Worm (Caenorhabditis elegans): ENCODE results near the gene Y53G8AM.8.

Y53G8AM.8 gene

ce11 chrIII:3278610-3279009 is at the start of gene Y53G8AM.8:
Y53G8AM.8 (minus strand) TSS chrIII:3278710.
- no peak for TF ChIP-seq unc-62 (GFP tag; optimal IDR thresholded peaks at IDR 0.05)

ce11 chrIII:3323906-3324305 is 45.4 kb upstream of the Y53G8AM.8 start:
- no peak for TF ChIP-seq unc-62 (GFP tag; optimal IDR thresholded peaks at IDR 0.05)

- TF ChIP-seq unc-62 (GFP tag; optimal IDR thresholded peaks at IDR 0.05), result no peak
These were observed 44.0 kb upstream of the Y53G8AM.8 start, which contains the start of gene phf-15 for ce11 chrIII:3322317-3323010. phf-15 (plus strand) TSS chrIII:3322853.

- TF ChIP-seq unc-62 (GFP tag; optimal IDR thresholded peaks at IDR 0.05), result no peak
These were observed 42.6 kb upstream of the Y53G8AM.8 start, which contains the start of gene Y53G8AR.9 for ce11 chrIII:3321145-3321544. Y53G8AR.9 (minus strand) TSS chrIII:3321245.

ce11 chrIII:3317887-3318286 is 39.4 kb upstream of the Y53G8AM.8 start:
- no peak for TF ChIP-seq unc-62 (GFP tag; optimal IDR thresholded peaks at IDR 0.05)

- no peak for TF ChIP-seq unc-62 (GFP tag; optimal IDR thresholded peaks at IDR 0.05)
These were observed 33.6 kb upstream of the Y53G8AM.8 start for ce11 chrIII:3312111-3312510.

- no peak for TF ChIP-seq unc-62 (GFP tag; optimal IDR thresholded peaks at IDR 0.05)
These were observed 33.1 kb upstream of the Y53G8AM.8 start for ce11 chrIII:3311607-3312006.

ce11 chrIII:3310876-3311597 is 32.5 kb upstream of the Y53G8AM.8 start, which contains the start of gene ral-1:
ral-1 (plus strand) TSS chrIII:3311310.
- TF ChIP-seq unc-62 (GFP tag; optimal IDR thresholded peaks at IDR 0.05), result no peak

- TF ChIP-seq unc-62 (GFP tag; optimal IDR thresholded peaks at IDR 0.05), result no peak
These were observed 31.2 kb upstream of the Y53G8AM.8 start for ce11 chrIII:3309700-3310099.

- TF ChIP-seq unc-62 (GFP tag; optimal IDR thresholded peaks at IDR 0.05), result no peak
These were observed 30.4 kb upstream of the Y53G8AM.8 start for ce11 chrIII:3308940-3309339.

ce11 chrIII:3307379-3307778 is 28.9 kb upstream of the Y53G8AM.8 start:
- no peak for TF ChIP-seq unc-62 (GFP tag; optimal IDR thresholded peaks at IDR 0.05)

- TF ChIP-seq unc-62 (GFP tag; optimal IDR thresholded peaks at IDR 0.05), result no peak
These were observed 27.8 kb upstream of the Y53G8AM.8 start for ce11 chrIII:3306322-3306721.

- no peak for TF ChIP-seq unc-62 (GFP tag; optimal IDR thresholded peaks at IDR 0.05)
These were observed 26.0 kb upstream of the Y53G8AM.8 start for ce11 chrIII:3304554-3304953.

- no peak for TF ChIP-seq unc-62 (GFP tag; optimal IDR thresholded peaks at IDR 0.05)
These were observed 18.6 kb upstream of the Y53G8AM.8 start, which contains the start of gene Y53G8AR.5 for ce11 chrIII:3297151-3297550. Y53G8AR.5 (plus strand) TSS chrIII:3297451.

- TF ChIP-seq unc-62 (GFP tag; optimal IDR thresholded peaks at IDR 0.05), result no peak
These were observed 15.8 kb upstream of the Y53G8AM.8 start, which contains the start of the genes Y53G8AR.8 and Y53G8AR.6 for ce11 chrIII:3294283-3294793. Y53G8AR.8 (minus strand) TSS chrIII:3294330. Y53G8AR.6 (plus strand) TSS chrIII:3294743.

- no peak for TF ChIP-seq unc-62 (GFP tag; optimal IDR thresholded peaks at IDR 0.05)
These were observed 3.4 kb upstream of the Y53G8AM.8 start, which contains the start of gene mfsd-8 for ce11 chrIII:3281860-3282358. mfsd-8 (plus strand) TSS chrIII:3282308.
